Fruit fly (Drosophila melanogaster): ENCODE results near the gene CG42488.
A peak's percentile ranks its signal among the peaks of the same experiment; 100 is the strongest.

Gene CG42488

dm6 chr3R:25462642-25463317 lies 20.1 kb upstream of the CG42488 start (continued):
- TF ChIP-seq salr (GFP tag; optimal IDR thresholded peaks at IDR 0.05): peak; percentile 78 to 86
- peak; percentile 91 for TF ChIP-seq spab (GFP tag; optimal IDR thresholded peaks at IDR 0.05)
- TF ChIP-seq CG6792 (GFP tag; optimal IDR thresholded peaks at IDR 0.05): peak; percentile 91
- TF ChIP-seq fd85E (GFP tag; optimal IDR thresholded peaks at IDR 0.05): peak; percentile 60
- TF ChIP-seq CG3919 (GFP tag; optimal IDR thresholded peaks at IDR 0.05): peak; percentile 92
- peak; percentile 87 for TF ChIP-seq topi (GFP tag; optimal IDR thresholded peaks at IDR 0.05)
- peak; percentile 88 for TF ChIP-seq Met (GFP tag; optimal IDR thresholded peaks at IDR 0.05)
- peak; percentile 74 for TF ChIP-seq Sox14 (GFP tag; optimal IDR thresholded peaks at IDR 0.05)
- TF ChIP-seq acj6 (GFP tag; optimal IDR thresholded peaks at IDR 0.05): peak; percentile 92
- TF ChIP-seq Smox (GFP tag; optimal IDR thresholded peaks at IDR 0.05): peak; percentile 83
- peak; percentile 91 for TF ChIP-seq CG6163 (GFP tag; IDR thresholded peaks at IDR 0.05)
- TF ChIP-seq CG9139 (GFP tag; optimal IDR thresholded peaks at IDR 0.05): peak; percentile 92
- peak; percentile 84 for TF ChIP-seq lz (GFP tag; optimal IDR thresholded peaks at IDR 0.05)
- TF ChIP-seq CG34406 (GFP tag; optimal IDR thresholded peaks at IDR 0.05): peak; percentile 94
- no peak for TF ChIP-seq Hr38 (GFP tag; optimal IDR thresholded peaks at IDR 0.05)
- TF ChIP-seq CG8632 (GFP tag; optimal IDR thresholded peaks at IDR 0.05): peak; percentile 95
- peak; percentile 86 for TF ChIP-seq CG8319 (GFP tag; optimal IDR thresholded peaks at IDR 0.05)
- peak; percentile 90 for TF ChIP-seq CG15336 (GFP tag; IDR thresholded peaks at IDR 0.05)
- peak; percentile 74 for TF ChIP-seq Hr39 (GFP tag; optimal IDR thresholded peaks at IDR 0.05)
- TF ChIP-seq CG31627 (GFP tag; optimal IDR thresholded peaks at IDR 0.05): peak; percentile 72
- TF ChIP-seq Ets21C (GFP tag; optimal IDR thresholded peaks at IDR 0.05): peak; percentile 71

dm6 chr3R:25466166-25466565 lies 16.7 kb upstream of the CG42488 start:
- no peak for TF ChIP-seq ss (GFP tag; optimal IDR thresholded peaks at IDR 0.05)
- peak; percentile 28 for TF ChIP-seq vri (GFP tag; optimal IDR thresholded peaks at IDR 0.05)

dm6 chr3R:25471853-25472634 lies 10.9 kb upstream of the CG42488 start:
- TF ChIP-seq CG8119 (GFP tag; IDR thresholded peaks at IDR 0.05): no peak
- no peak for TF ChIP-seq svp (GFP tag)
- 0 out of 2 replicates have a peak, but pooled peaks have one; percentile 9 for TF ChIP-seq CG15336 (GFP tag; IDR thresholded peaks at IDR 0.05)
- peak in 1 of 2 experiments; percentile 14 for TF ChIP-seq ss (GFP tag; optimal IDR thresholded peaks at IDR 0.05)
- TF ChIP-seq CG10669 (GFP tag; optimal IDR thresholded peaks at IDR 0.05): no peak
- TF ChIP-seq CG6163 (GFP tag; IDR thresholded peaks at IDR 0.05): peak; percentile 42; the same call in 1 of the 3 replicates
- peak; percentile 94 for TF ChIP-seq dsx (GFP tag; optimal IDR thresholded peaks at IDR 0.05; ENCODE audit: poor library complexity, severe bottlenecking)
- peak; percentile 30 for TF ChIP-seq Sox14 (GFP tag; optimal IDR thresholded peaks at IDR 0.05)
- peak; percentile 52 for TF ChIP-seq Eip78C (GFP tag)
- TF ChIP-seq net (GFP tag; optimal IDR thresholded peaks at IDR 0.05): no peak

dm6 chr3R:25472635-25473552 lies 10.0 kb upstream of the CG42488 start, which contains the start of the genes Fur1 and Vps33B:
Gene Fur1, minus strand, starts transcription at chr3R:25473058.
Gene Vps33B, plus strand, starts transcription at chr3R:25473490.
- peak; percentile 99 for TF ChIP-seq Eip78C (GFP tag)
- TF ChIP-seq Hr39 (GFP tag; optimal IDR thresholded peaks at IDR 0.05): peak; percentile 99
- TF ChIP-seq Blimp-1 (GFP tag; optimal IDR thresholded peaks at IDR 0.05): peak; percentile 86
- TF ChIP-seq achi (GFP tag; optimal IDR thresholded peaks at IDR 0.05): peak; percentile 97
- peak; percentile 98 for TF ChIP-seq acj6 (GFP tag; optimal IDR thresholded peaks at IDR 0.05)
- peak; percentile 96 for TF ChIP-seq CG3032 (tag; optimal IDR thresholded peaks at IDR 0.05)
- peak; percentile 76 for TF ChIP-seq CG9139 (GFP tag; optimal IDR thresholded peaks at IDR 0.05)
- TF ChIP-seq Sox14 (GFP tag; optimal IDR thresholded peaks at IDR 0.05): peak; percentile 98
- TF ChIP-seq CG1621 (tag; optimal IDR thresholded peaks at IDR 0.05): peak; percentile 94
- peak; percentile 97 for TF ChIP-seq CG7368 (GFP tag; optimal IDR thresholded peaks at IDR 0.05)
- TF ChIP-seq CG11762 (GFP tag; optimal IDR thresholded peaks at IDR 0.05; ENCODE audit: insufficient read depth): peak; percentile 97
- TF ChIP-seq salr (GFP tag; optimal IDR thresholded peaks at IDR 0.05): peak; percentile 92 to 99
- peak; percentile 90 for TF ChIP-seq spab (GFP tag; optimal IDR thresholded peaks at IDR 0.05)
- TF ChIP-seq dac (GFP tag; optimal IDR thresholded peaks at IDR 0.05): peak; percentile 96
- TF ChIP-seq CG8632 (GFP tag; optimal IDR thresholded peaks at IDR 0.05): peak; percentile 97
- peak; percentile 94 for TF ChIP-seq CG6276 (GFP tag; optimal IDR thresholded peaks at IDR 0.05)
- peak; percentile 94 for TF ChIP-seq CG10669 (GFP tag; optimal IDR thresholded peaks at IDR 0.05)
- TF ChIP-seq fd85E (GFP tag; optimal IDR thresholded peaks at IDR 0.05): peak; percentile 92
- peak; percentile 93 for TF ChIP-seq Gug (GFP tag; IDR thresholded peaks at IDR 0.05)
- peak; percentile 98 for TF ChIP-seq Sox15 (GFP tag; optimal IDR thresholded peaks at IDR 0.05)
- TF ChIP-seq CG32006 (GFP tag; optimal IDR thresholded peaks at IDR 0.05): peak; percentile 98
- TF ChIP-seq Smox (GFP tag; optimal IDR thresholded peaks at IDR 0.05): peak; percentile 98
